Worm (Caenorhabditis elegans) whole organism, L2 larva: Measurements from ENCODE around the gene Y119D3B.14.

Experiments used
- C34F6.9 ChIP-seq: fragments of 150-350 bp; optimal IDR thresholded peaks from 2 replicates; lab custom pipeline; 2014; ENCODE audit warnings: missing biosample characterization, missing genetic modification characterization
- F13H6.1 ChIP-seq: sonication (generic microtip); optimal IDR thresholded peaks from 2 replicates; lab custom pipeline; 2016; ENCODE audit warnings: missing genetic modification characterization, missing compliant biosample characterization
- R02D3.7 ChIP-seq: fragments of 150-350 bp; optimal IDR thresholded peaks from 2 replicates; lab custom pipeline; 2014; ENCODE audit warnings: missing biosample characterization, missing genetic modification characterization
- Y55F3AM.14 ChIP-seq: fragments of 200-800 bp; sonication (Bioruptor generic); optimal IDR thresholded peaks from 2 replicates; lab custom pipeline; 2018; ENCODE audit warnings: mild to moderate bottlenecking, missing genetic modification characterization, missing compliant biosample characterization
- ZK546.5 ChIP-seq: sonication (generic microtip); optimal IDR thresholded peaks from 2 replicates; lab custom pipeline; 2017; ENCODE audit warnings: missing biosample characterization, missing genetic modification characterization
- alr-1 ChIP-seq: fragments of 150-350 bp; optimal IDR thresholded peaks from 2 replicates; lab custom pipeline; 2014; ENCODE audit warnings: missing biosample characterization, missing genetic modification characterization
- aly-2 ChIP-seq: fragments of 150-350 bp; optimal IDR thresholded peaks from 2 replicates; lab custom pipeline; 2014; ENCODE audit warnings: missing biosample characterization, missing genetic modification characterization
- ama-1 ChIP-seq: fragments of 150-350 bp; optimal IDR thresholded peaks from 2 replicates; lab custom pipeline; 2018; ENCODE audit warnings: inconsistent platforms
- blmp-1 ChIP-seq: sonication (generic microtip); optimal IDR thresholded peaks from 2 replicates; lab custom pipeline; 2017; ENCODE audit warnings: missing genetic modification characterization, mild to moderate bottlenecking, missing compliant biosample characterization, antibody characterized with exemption, moderate library complexity; ENCODE audit not compliant: insufficient read depth
- ceh-16 ChIP-seq: fragments of 150-350 bp; optimal IDR thresholded peaks from 2 replicates; lab custom pipeline; 2014; ENCODE audit warnings: missing biosample characterization, missing genetic modification characterization
- ceh-82 ChIP-seq: fragments of 150-350 bp; optimal IDR thresholded peaks from 2 replicates; lab custom pipeline; 2014; ENCODE audit warnings: missing biosample characterization, missing genetic modification characterization
- crh-2 ChIP-seq: sonication (generic microtip); optimal IDR thresholded peaks from 2 replicates; lab custom pipeline; 2017; ENCODE audit warnings: missing biosample characterization, missing genetic modification characterization
- dmd-4 ChIP-seq: sonication (generic microtip); optimal IDR thresholded peaks from 2 replicates; lab custom pipeline; 2017; ENCODE audit warnings: missing biosample characterization, missing genetic modification characterization
- egl-27 ChIP-seq: sonication (generic microtip); optimal IDR thresholded peaks from 3 replicates; lab custom pipeline; 2017; ENCODE audit warnings: missing biosample characterization, missing genetic modification reagents, missing genetic modification characterization
- elt-1 ChIP-seq: fragments of 150-350 bp; optimal IDR thresholded peaks from 2 replicates; lab custom pipeline; 2014; ENCODE audit warnings: missing biosample characterization, missing genetic modification characterization
- fos-1 ChIP-seq: fragments of 150-350 bp; optimal IDR thresholded peaks from 2 replicates; lab custom pipeline; 2014; ENCODE audit warnings: missing biosample characterization, missing genetic modification characterization
- gmeb-1 ChIP-seq: fragments of 150-350 bp; optimal IDR thresholded peaks from 2 replicates; lab custom pipeline; 2014; ENCODE audit warnings: missing biosample characterization, missing genetic modification characterization
- lin-13 ChIP-seq: fragments of 150-350 bp; optimal IDR thresholded peaks from 2 replicates; lab custom pipeline; 2014; ENCODE audit warnings: missing biosample characterization, missing genetic modification reagents, missing genetic modification characterization
- lin-39 ChIP-seq: fragments of 150-350 bp; optimal IDR thresholded peaks from 2 replicates; lab custom pipeline; 2014; ENCODE audit warnings: missing biosample characterization, missing genetic modification reagents, missing genetic modification characterization
- lsy-2 ChIP-seq, 2 experiments: fragments of 150-350 bp in 1 of 2; sonication (generic microtip) in 1 of 2; optimal IDR thresholded peaks; 2 replicates each; lab custom pipeline; 2014 to 2017; ENCODE audit warnings: missing biosample characterization in 2 of 2, missing genetic modification characterization in 2 of 2
- mab-5 ChIP-seq: fragments of 150-350 bp; optimal IDR thresholded peaks from 2 replicates; lab custom pipeline; 2014; ENCODE audit warnings: missing biosample characterization, missing genetic modification characterization
- mbf-1 ChIP-seq: sonication (generic microtip); optimal IDR thresholded peaks from 2 replicates; lab custom pipeline; 2017; ENCODE audit warnings: missing biosample characterization, missing genetic modification characterization
- mdl-1 ChIP-seq, 2 experiments: fragments of 150-350 bp in 1 of 2; sonication (generic microtip) in 1 of 2; optimal IDR thresholded peaks; 2 replicates each; lab custom pipeline; 2017; ENCODE audit warnings: missing biosample characterization in 2 of 2, missing genetic modification characterization in 2 of 2
- nhr-10 ChIP-seq: sonication (generic microtip); optimal IDR thresholded peaks from 2 replicates; lab custom pipeline; 2017; ENCODE audit warnings: missing biosample characterization, missing genetic modification characterization
- nhr-11 ChIP-seq: fragments of 150-350 bp; optimal IDR thresholded peaks from 2 replicates; lab custom pipeline; 2014; ENCODE audit warnings: missing biosample characterization, missing genetic modification characterization
- nhr-129 ChIP-seq: fragments of 150-350 bp; optimal IDR thresholded peaks from 2 replicates; lab custom pipeline; 2014; ENCODE audit warnings: missing biosample characterization, missing genetic modification characterization
- nhr-23 ChIP-seq: fragments of 150-350 bp; optimal IDR thresholded peaks from 2 replicates; lab custom pipeline; 2014; ENCODE audit warnings: missing biosample characterization, missing genetic modification reagents, missing genetic modification characterization
- nhr-25 ChIP-seq: fragments of 150-350 bp; sonication (generic microtip); optimal IDR thresholded peaks from 3 replicates; lab custom pipeline; 2014; ENCODE audit warnings: missing biosample characterization, missing genetic modification characterization
- nhr-6 ChIP-seq: fragments of 150-350 bp; optimal IDR thresholded peaks from 2 replicates; lab custom pipeline; 2014; ENCODE audit warnings: missing biosample characterization, missing genetic modification characterization
- peb-1 ChIP-seq: fragments of 150-350 bp; optimal IDR thresholded peaks from 2 replicates; lab custom pipeline; 2014; ENCODE audit warnings: missing biosample characterization, missing genetic modification characterization
- sem-4 ChIP-seq: fragments of 150-350 bp; optimal IDR thresholded peaks from 2 replicates; lab custom pipeline; 2014; ENCODE audit warnings: missing biosample characterization, missing genetic modification reagents, missing genetic modification characterization
- skn-1 ChIP-seq: sonication (generic microtip); optimal IDR thresholded peaks from 2 replicates; lab custom pipeline; 2017; ENCODE audit warnings: missing biosample characterization, missing genetic modification characterization
- sma-3 ChIP-seq: sonication (generic microtip); optimal IDR thresholded peaks from 2 replicates; lab custom pipeline; 2016; ENCODE audit warnings: missing genetic modification reagents, missing genetic modification characterization, missing compliant biosample characterization
- sma-9 ChIP-seq, 2 experiments: fragments of 150-350 bp in 1 of 2; sonication (generic microtip) in 1 of 2; optimal IDR thresholded peaks; 2 replicates each; lab custom pipeline; 2014 to 2016; ENCODE audit warnings: missing genetic modification characterization in 2 of 2, mild to moderate bottlenecking in 1 of 2, missing biosample characterization in 1 of 2, missing compliant biosample characterization in 1 of 2, missing genetic modification reagents in 1 of 2, moderate library complexity in 1 of 2
- snpc-4 ChIP-seq: fragments of 150-350 bp; optimal IDR thresholded peaks from 2 replicates; lab custom pipeline; 2014; ENCODE audit warnings: missing biosample characterization, missing genetic modification characterization
- unc-39 ChIP-seq: fragments of 150-350 bp; optimal IDR thresholded peaks from 2 replicates; lab custom pipeline; 2014; ENCODE audit warnings: missing biosample characterization, missing genetic modification characterization
- unc-55 ChIP-seq: fragments of 150-350 bp; sonication (generic microtip); optimal IDR thresholded peaks from 3 replicates; lab custom pipeline; 2014; ENCODE audit warnings: missing biosample characterization, missing genetic modification reagents, missing genetic modification characterization
- unc-62 ChIP-seq: fragments of 150-350 bp; optimal IDR thresholded peaks from 2 replicates; lab custom pipeline; 2014; ENCODE audit warnings: missing biosample characterization, missing genetic modification reagents, missing genetic modification characterization
- zag-1 ChIP-seq: fragments of 150-350 bp; optimal IDR thresholded peaks from 2 replicates; lab custom pipeline; 2014; ENCODE audit warnings: missing biosample characterization, missing genetic modification characterization
- ztf-1 ChIP-seq: fragments of 200-800 bp; sonication (Bioruptor generic); conservative IDR thresholded peaks from 2 replicates; pipeline ENCODE4 v1.3.6; 2022; ENCODE audit warnings: missing genetic modification characterization, missing compliant biosample characterization

The Y119D3B.14 gene

DNA sequence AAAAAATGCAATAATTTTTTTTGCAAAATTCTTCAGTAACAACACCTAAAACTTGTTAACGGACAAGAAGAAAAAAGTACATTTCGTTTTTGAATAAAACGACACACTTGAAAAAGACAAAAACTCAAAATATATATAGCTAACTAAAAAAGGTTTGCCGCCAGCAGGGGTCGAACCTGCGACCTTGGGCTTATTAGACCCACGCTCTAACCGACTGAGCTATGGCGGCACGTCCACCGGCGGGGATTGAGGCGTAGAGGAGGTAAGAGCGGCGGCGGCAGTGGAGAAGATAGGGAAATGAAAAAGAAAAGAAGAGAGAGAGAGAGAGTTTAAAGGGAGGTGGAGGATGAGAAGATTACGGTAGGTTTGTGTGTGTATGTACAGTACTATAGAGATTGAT, 24.6 kb upstream of the Y119D3B.14 start:
- no peak for TF ChIP-seq elt-1 (tag; lab: Kevin White, UChicago)
- peak in 1 of 2 experiments; percentile 15 for TF ChIP-seq lsy-2 (tag; optimal IDR thresholded peaks at IDR 0.05; lab: Kevin White, UChicago)

ce11 chrIII:1216096-1216495, 22.5 kb upstream of the Y119D3B.14 start:
- TF ChIP-seq ztf-1 (no peak), aly-2 (tag; lab: Kevin White, UChicago) (no peak), lin-39 (tag; lab: Kevin White, UChicago) (no peak), mbf-1 (tag; lab: Kevin White, UChicago) (no peak), nhr-6 (tag; lab: Kevin White, UChicago) (no peak), nhr-10 (tag; lab: Kevin White, UChicago) (no peak), lsy-2 (tag; optimal IDR thresholded peaks at IDR 0.05; lab: Kevin White, UChicago) (no peak), nhr-25 (tag; lab: Kevin White, UChicago) (no peak), elt-1 (tag; lab: Kevin White, UChicago) (no peak), peb-1 (no peak)

DNA sequence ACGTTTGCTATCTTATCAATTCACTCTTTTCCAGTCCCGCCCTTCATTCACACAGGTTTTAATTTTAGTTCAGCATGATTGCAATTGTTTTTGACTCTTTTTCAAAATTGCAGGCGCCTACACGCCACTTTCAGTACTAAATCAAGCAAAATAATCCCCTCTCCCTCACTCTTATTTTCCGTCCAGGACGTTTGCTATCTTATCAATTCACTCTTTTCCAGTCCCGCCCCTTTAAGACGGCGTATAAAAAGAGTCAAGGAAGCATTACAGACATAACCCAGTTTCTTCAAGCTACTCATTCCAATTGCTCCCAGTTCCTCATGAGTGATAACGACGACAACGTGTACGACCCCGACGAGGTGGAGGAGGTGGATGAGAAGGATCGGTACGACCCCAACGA, 21.1 kb upstream of the Y119D3B.14 start, which contains the start of gene Y119D3B.21:
Gene Y119D3B.21, plus strand, starts transcription at position 321 of the 400 bp plus-strand sequence.
- TF ChIP-seq ama-1 (lab: Kevin White, UChicago): peak; percentile 53
- peak; percentile 29 for TF ChIP-seq F13H6.1 (tag; lab: Kevin White, UChicago)
- TF ChIP-seq sma-9 (GFP tag; optimal IDR thresholded peaks at IDR 0.05; lab: Kevin White, UChicago): peak; percentile 13
- TF ChIP-seq sma-9 (tag; optimal IDR thresholded peaks at IDR 0.05; lab: Kevin White, UChicago): no peak
- TF ChIP-seq ceh-82: no peak
- no peak for TF ChIP-seq alr-1 (tag; lab: Kevin White, UChicago)
- TF ChIP-seq fos-1: peak; percentile 84
- TF ChIP-seq crh-2 (tag; lab: Kevin White, UChicago): peak; percentile 49
- no peak for TF ChIP-seq unc-62

DNA sequence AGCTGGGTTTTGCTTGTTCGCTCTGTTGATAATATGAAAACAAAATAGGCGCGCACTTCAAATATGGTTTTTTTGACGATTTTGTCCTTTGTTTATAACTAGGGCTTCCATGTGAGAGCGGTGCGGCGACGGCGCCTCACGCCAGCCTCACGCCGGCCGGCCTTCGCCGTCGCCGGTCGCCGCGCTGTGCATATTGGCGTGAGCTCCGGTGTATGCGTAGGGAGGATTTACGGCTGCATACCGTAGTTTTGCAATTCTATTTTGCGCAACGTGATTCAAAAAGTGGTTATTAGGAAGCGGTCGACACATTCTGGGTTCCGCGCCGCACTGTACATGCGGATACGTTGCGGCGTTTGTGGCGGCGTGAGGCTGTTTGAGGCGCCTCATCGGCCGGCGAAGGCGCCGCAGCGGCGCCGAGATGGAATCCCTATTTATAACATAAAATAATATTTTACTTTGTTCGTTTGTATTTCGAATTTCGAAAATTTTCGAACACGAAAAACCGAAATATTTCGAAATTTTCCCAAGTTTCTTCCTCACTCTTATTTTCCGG, 20.6 kb upstream of the Y119D3B.14 start:
- no peak for TF ChIP-seq snpc-4 (tag; lab: Kevin White, UChicago)
- TF ChIP-seq unc-39: no peak
- no peak for TF ChIP-seq gmeb-1
- no peak for TF ChIP-seq ZK546.5 (tag; lab: Kevin White, UChicago)
- TF ChIP-seq lin-39 (tag; lab: Kevin White, UChicago): no peak
- no peak for TF ChIP-seq R02D3.7
- no peak for TF ChIP-seq ceh-82
- no peak for TF ChIP-seq skn-1

DNA sequence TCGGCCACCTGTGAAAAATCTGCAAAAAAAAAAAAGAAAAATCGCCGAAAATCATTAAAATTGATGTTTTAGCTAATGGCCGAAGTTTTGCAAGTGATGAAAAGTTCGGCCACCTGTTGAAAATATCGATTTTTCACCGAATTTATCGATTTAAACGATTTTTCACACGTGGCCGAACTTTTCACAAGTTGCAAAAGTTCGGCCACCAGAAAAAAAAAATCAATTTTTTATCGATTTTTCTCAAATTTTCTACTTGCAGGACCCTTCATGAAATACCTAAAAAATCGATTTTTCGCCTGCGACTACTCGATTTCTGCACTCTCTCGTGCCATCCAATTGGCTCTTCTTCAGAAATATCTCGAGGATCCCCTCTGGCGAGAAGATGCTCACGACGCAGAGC, 17.0 kb upstream of the Y119D3B.14 start:
- no peak for TF ChIP-seq egl-27 (tag; lab: Kevin White, UChicago)
- TF ChIP-seq R02D3.7: no peak
- no peak for TF ChIP-seq mab-5 (tag; lab: Kevin White, UChicago)
- TF ChIP-seq peb-1: no peak
- TF ChIP-seq blmp-1 (tag; lab: Kevin White, UChicago): no peak

DNA sequence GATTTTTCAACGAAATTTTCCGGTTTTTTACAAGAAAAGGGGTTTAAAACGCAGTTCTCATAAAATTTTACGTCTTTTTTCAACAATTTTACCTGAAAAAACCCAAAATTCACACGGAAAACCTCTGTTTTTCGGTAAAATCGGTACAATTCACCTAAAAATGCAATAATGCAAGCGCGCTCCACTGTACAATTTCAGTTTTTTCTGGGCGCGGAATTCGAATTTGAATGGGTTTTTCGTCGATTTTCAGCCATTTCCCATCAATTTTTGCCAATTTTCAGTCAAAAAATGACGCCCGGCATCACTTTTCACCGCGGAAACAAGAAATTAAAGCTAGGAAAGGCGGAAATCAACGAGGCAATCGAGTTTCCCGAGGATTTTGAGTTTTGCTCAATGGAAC, 14.2 kb upstream of the Y119D3B.14 start, which contains the start of gene orc-3:
Gene orc-3, plus strand, starts transcription at position 282 of the 400 bp plus-strand sequence.
- no peak for TF ChIP-seq aly-2 (tag; lab: Kevin White, UChicago)
- TF ChIP-seq zag-1 (tag; lab: Kevin White, UChicago): no peak
- no peak for TF ChIP-seq mdl-1 (tag; optimal IDR thresholded peaks at IDR 0.05; lab: Kevin White, UChicago)
- peak; percentile 56 for TF ChIP-seq unc-55 (GFP tag; lab: Kevin White, UChicago)
- TF ChIP-seq egl-27 (tag; lab: Kevin White, UChicago): no peak
- no peak for TF ChIP-seq nhr-23 (tag; lab: Kevin White, UChicago)
- no peak for TF ChIP-seq blmp-1 (tag; lab: Kevin White, UChicago)
- peak; percentile 34 for TF ChIP-seq C34F6.9 (tag; lab: Kevin White, UChicago)
- no peak for TF ChIP-seq Y55F3AM.14
- TF ChIP-seq ama-1 (lab: Kevin White, UChicago): no peak
- TF ChIP-seq sem-4 (tag; lab: Kevin White, UChicago): no peak
- no peak for TF ChIP-seq sma-9 (GFP tag; optimal IDR thresholded peaks at IDR 0.05; lab: Kevin White, UChicago)
- TF ChIP-seq sma-9 (tag; optimal IDR thresholded peaks at IDR 0.05; lab: Kevin White, UChicago): no peak
- no peak for TF ChIP-seq mbf-1 (tag; lab: Kevin White, UChicago)
- peak in 1 of 2 experiments; percentile 55 for TF ChIP-seq lsy-2 (tag; optimal IDR thresholded peaks at IDR 0.05; lab: Kevin White, UChicago)
- TF ChIP-seq dmd-4 (tag; lab: Kevin White, UChicago): no peak
- TF ChIP-seq R02D3.7: no peak
- TF ChIP-seq lin-13 (GFP tag; lab: Kevin White, UChicago): peak; percentile 58
- TF ChIP-seq elt-1 (tag; lab: Kevin White, UChicago): no peak
- TF ChIP-seq snpc-4 (tag; lab: Kevin White, UChicago): no peak
- no peak for TF ChIP-seq ceh-16 (tag; lab: Kevin White, UChicago)
- TF ChIP-seq gmeb-1: peak; percentile 84
- no peak for TF ChIP-seq lin-39 (tag; lab: Kevin White, UChicago)
- peak; percentile 21 for TF ChIP-seq nhr-129 (tag; lab: Kevin White, UChicago)
- TF ChIP-seq crh-2 (tag; lab: Kevin White, UChicago): no peak
- TF ChIP-seq ceh-82: no peak
- TF ChIP-seq fos-1: no peak
- no peak for TF ChIP-seq mab-5 (tag; lab: Kevin White, UChicago)
- TF ChIP-seq nhr-11: no peak
- TF ChIP-seq sma-3: no peak
- TF ChIP-seq F13H6.1 (tag; lab: Kevin White, UChicago): no peak
- TF ChIP-seq unc-62: no peak
- TF ChIP-seq, all 48 proteins: peak for 6
